Worm (Caenorhabditis elegans) whole organism, L1 larva: Measurements from ENCODE around the gene F53B2.5.

ENCODE experiments used
- ama-1 ChIP-seq: fragments of 150-350 bp; optimal IDR thresholded peaks from 2 replicates; lab custom pipeline; 2014
- efl-3 ChIP-seq: fragments of 200-800 bp; sonication (Bioruptor generic); optimal IDR thresholded peaks from 2 replicates; lab custom pipeline; 2018; ENCODE audit warnings: mild to moderate bottlenecking, missing genetic modification characterization, missing compliant biosample characterization
- egl-13 ChIP-seq: sonication (generic microtip); optimal IDR thresholded peaks from 2 replicates; lab custom pipeline; 2016; ENCODE audit warnings: missing genotype, missing genetic modification reagents, missing genetic modification characterization, missing compliant biosample characterization
- egl-27 ChIP-seq, 2 experiments: fragments of 150-350 bp in 1 of 2; sonication (generic microtip); optimal IDR thresholded peaks; 3 replicates each; lab custom pipeline; 2017 to 2018; ENCODE audit warnings: missing biosample characterization in 2 of 2, missing genetic modification characterization in 2 of 2, missing genetic modification reagents in 2 of 2
- elt-2 ChIP-seq: sonication (generic microtip); optimal IDR thresholded peaks from 2 replicates; lab custom pipeline; 2016; ENCODE audit warnings: missing genetic modification characterization, mild to moderate bottlenecking, inconsistent platforms, missing compliant biosample characterization, missing genetic modification reagents
- fkh-10 ChIP-seq: sonication (generic microtip); optimal IDR thresholded peaks from 2 replicates; lab custom pipeline; 2017; ENCODE audit warnings: missing biosample characterization, missing genetic modification reagents, missing genetic modification characterization
- mep-1 ChIP-seq: fragments of 150-350 bp; optimal IDR thresholded peaks from 2 replicates; lab custom pipeline; 2014; ENCODE audit warnings: missing biosample characterization, missing genetic modification characterization
- nhr-11 ChIP-seq: fragments of 150-350 bp; optimal IDR thresholded peaks from 2 replicates; lab custom pipeline; 2014; ENCODE audit warnings: missing biosample characterization, missing genetic modification characterization
- nhr-12 ChIP-seq: sonication (generic microtip); optimal IDR thresholded peaks from 2 replicates; lab custom pipeline; 2017; ENCODE audit warnings: missing biosample characterization, missing genetic modification characterization
- nhr-237 ChIP-seq: fragments of 150-350 bp; optimal IDR thresholded peaks from 2 replicates; lab custom pipeline; 2014; ENCODE audit warnings: missing biosample characterization, missing genetic modification characterization
- rnt-1 ChIP-seq: sonication (generic microtip); optimal IDR thresholded peaks from 2 replicates; lab custom pipeline; 2016; ENCODE audit warnings: mild to moderate bottlenecking, missing genetic modification characterization, moderate library complexity, missing compliant biosample characterization
- unc-130 ChIP-seq: fragments of 150-350 bp; optimal IDR thresholded peaks from 2 replicates; lab custom pipeline; 2017; ENCODE audit warnings: missing biosample characterization, missing genetic modification characterization, inconsistent platforms
- unc-62 ChIP-seq: fragments of 150-350 bp; optimal IDR thresholded peaks from 2 replicates; lab custom pipeline; 2014; ENCODE audit warnings: missing biosample characterization, missing genetic modification reagents, missing genetic modification characterization
- ztf-11 ChIP-seq, 2 experiments: sonication (generic microtip); optimal IDR thresholded peaks; 2 replicates each; lab custom pipeline; 2016 to 2017; ENCODE audit warnings: missing genetic modification characterization in 2 of 2, missing biosample characterization in 1 of 2, missing compliant biosample characterization in 1 of 2

ce11 chrIV:12495196-12495595, 35.8 kb downstream of the F53B2.5 start, which contains the start of gene sru-20:
- TF ChIP-seq nhr-12 (tag; lab: Kevin White, UChicago) (no peak), mep-1 (tag; lab: Kevin White, UChicago) (no peak), unc-130 (tag; lab: Kevin White, UChicago) (no peak), egl-13 (tag; lab: Kevin White, UChicago) (no peak), egl-27 (tag; optimal IDR thresholded peaks at IDR 0.05; lab: Kevin White, UChicago) (no peak), nhr-11 (tag; lab: Kevin White, UChicago) (no peak), ama-1 (lab: Kevin White, UChicago) (no peak), elt-2 (no peak), ztf-11 (tag; optimal IDR thresholded peaks at IDR 0.05; lab: Kevin White, UChicago) (no peak), efl-3 (GFP tag; lab: Kevin White, UChicago) (no peak), nhr-237 (no peak), fkh-10 (GFP tag; lab: Kevin White, UChicago) (no peak), unc-62 (GFP tag; lab: Kevin White, UChicago) (no peak), rnt-1 (tag; lab: Kevin White, UChicago) (no peak)
